Worm (Caenorhabditis elegans): ENCODE data around the gene M04B2.4.
A peak's percentile ranks its signal among the peaks of the same experiment; 100 is the strongest.

M04B2.4 gene

ce11 chrIV:11474067-11474466 is 46.8 kb downstream of the M04B2.4 start (continued):
- TF ChIP-seq nhr-11 (tag; optimal IDR thresholded peaks at IDR 0.05) (peak; percentile 34), nhr-42 (GFP tag; IDR thresholded peaks at IDR 0.05) (peak; percentile 81; the same call in 1 of the 2 replicates), lin-39 (tag; optimal IDR thresholded peaks at IDR 0.05) (no peak), F10B5.3 (tag; optimal IDR thresholded peaks at IDR 0.05) (peak; percentile 85), lsy-2 (tag; optimal IDR thresholded peaks at IDR 0.05) (peak in 1 of 2 experiments; percentile 64), lin-1 (GFP tag; IDR thresholded peaks at IDR 0.05) (peak; percentile 93), lin-38 (GFP tag; IDR thresholded peaks at IDR 0.05) (peak; percentile 86), attf-4 (tag; optimal IDR thresholded peaks at IDR 0.05) (no peak), zfp-2 (tag; optimal IDR thresholded peaks at IDR 0.05) (no peak), jun-1 (tag; optimal IDR thresholded peaks at IDR 0.05) (peak; percentile 77), ces-1 (GFP tag; optimal IDR thresholded peaks at IDR 0.05) (no peak), mes-2 (tag; optimal IDR thresholded peaks at IDR 0.05; ENCODE audit: poor library complexity, severe bottlenecking) (peak; percentile 92), T20F7.1 (GFP tag; optimal IDR thresholded peaks at IDR 0.05) (peak; percentile 66), lin-29 (GFP tag; IDR thresholded peaks at IDR 0.05) (peak; percentile 83), ZK337.2 (GFP tag; IDR thresholded peaks at IDR 0.05) (peak; percentile 86), Y105C5A.15 (GFP tag; IDR thresholded peaks at IDR 0.05) (peak; percentile 96), fkh-10 (GFP tag; optimal IDR thresholded peaks at IDR 0.05) (no peak), R02D3.7 (tag; optimal IDR thresholded peaks at IDR 0.05) (peak; percentile 14), aha-1 (tag) (peak; percentile 95), nhr-41 (GFP tag; IDR thresholded peaks at IDR 0.05) (peak; percentile 87), zag-1 (tag; optimal IDR thresholded peaks at IDR 0.05) (no peak), set-16 (GFP tag; IDR thresholded peaks at IDR 0.05) (peak; percentile 74), nhr-6 (tag; optimal IDR thresholded peaks at IDR 0.05) (peak; percentile 5), unc-62 (GFP tag; optimal IDR thresholded peaks at IDR 0.05 in 1 of 2) (no peak), unc-62 (tag; optimal IDR thresholded peaks at IDR 0.05) (no peak), snpc-4 (tag; optimal IDR thresholded peaks at IDR 0.05) (no peak), Y5F2A.4 (GFP tag; optimal IDR thresholded peaks at IDR 0.05) (peak; percentile 89), pqm-1 (tag; optimal IDR thresholded peaks at IDR 0.05) (peak; percentile 6), Y48G9A.11 (GFP tag; IDR thresholded peaks at IDR 0.05) (peak; percentile 88), fos-1 (tag; optimal IDR thresholded peaks at IDR 0.05) (no peak), madf-9 (GFP tag; conservative IDR thresholded peaks at IDR 0.05) (peak; percentile 91; the same call in 1 of the 2 replicates), hmg-1.1 (GFP tag; IDR thresholded peaks at IDR 0.05) (peak; percentile 91), daf-19 (GFP tag; conservative IDR thresholded peaks at IDR 0.05) (peak; percentile 92), nhr-25 (tag; optimal IDR thresholded peaks at IDR 0.05; ENCODE audit: borderline replicate concordance, insufficient read depth) (no peak), daf-12 (tag; optimal IDR thresholded peaks at IDR 0.05) (no peak), nhr-102 (tag; optimal IDR thresholded peaks at IDR 0.05) (peak; percentile 76), snpc-1.2 (GFP tag; IDR thresholded peaks at IDR 0.05) (peak; percentile 94), saeg-2 (GFP tag; IDR thresholded peaks at IDR 0.05) (peak; percentile 86), nhr-76 (tag; optimal IDR thresholded peaks at IDR 0.05) (no peak), rbr-2 (tag; optimal IDR thresholded peaks at IDR 0.05) (peak; percentile 77), pha-4 (GFP tag; IDR thresholded peaks at IDR 0.05) (peak; percentile 95; the same call in 1 of the 2 replicates), pha-4 (tag; optimal IDR thresholded peaks at IDR 0.05) (no peak), dmd-6 (GFP tag; IDR thresholded peaks at IDR 0.05) (peak; percentile 75), mxl-3 (GFP tag; optimal IDR thresholded peaks at IDR 0.05) (peak; percentile 88), hif-1 (tag; optimal IDR thresholded peaks at IDR 0.05) (peak; percentile 67 to 79), spr-1 (tag; optimal IDR thresholded peaks at IDR 0.05) (peak; percentile 87), F44E2.7 (GFP tag; IDR thresholded peaks at IDR 0.05) (peak; percentile 97), dve-1 (tag; optimal IDR thresholded peaks at IDR 0.05; ENCODE audit: insufficient read depth) (peak; percentile 75), ceh-32 (tag; optimal IDR thresholded peaks at IDR 0.05; ENCODE audit: poor library complexity) (no peak), unc-39 (tag; optimal IDR thresholded peaks at IDR 0.05) (no peak), mdt-29 (GFP tag; IDR thresholded peaks at IDR 0.05) (peak; percentile 87), dpl-1 (GFP tag; optimal IDR thresholded peaks at IDR 0.05) (peak; percentile 27)

Data from whole organism, L4 larva.